Worm (Caenorhabditis elegans): ENCODE results near the gene R04A9.3.

ce11 chrX:348141-348540 lies 32.3 kb downstream of the R04A9.3 start:
- TF ChIP-seq F10E7.11 (tag; optimal IDR thresholded peaks at IDR 0.05) (no peak), lin-35 (GFP tag; optimal IDR thresholded peaks at IDR 0.05) (no peak), F22D6.2 (tag; optimal IDR thresholded peaks at IDR 0.05) (no peak), ZK185.1 (tag; optimal IDR thresholded peaks at IDR 0.05; ENCODE audit: poor library complexity, severe bottlenecking) (no peak), lir-1 (GFP tag; conservative IDR thresholded peaks at IDR 0.05) (no peak), F37B4.10 (GFP tag; IDR thresholded peaks at IDR 0.05) (no peak), unc-62 (GFP tag; optimal IDR thresholded peaks at IDR 0.05) (no peak), rcor-1 (GFP tag; IDR thresholded peaks at IDR 0.05) (no peak), snpc-4 (GFP tag; optimal IDR thresholded peaks at IDR 0.05) (no peak), snpc-4 (tag; optimal IDR thresholded peaks at IDR 0.05) (no peak), B0336.3 (GFP tag; IDR thresholded peaks at IDR 0.05) (no peak), zfh-2 (GFP tag; conservative IDR thresholded peaks at IDR 0.05) (no peak), F33H1.4 (GFP tag; IDR thresholded peaks at IDR 0.05) (no peak), attf-6 (GFP tag; IDR thresholded peaks at IDR 0.05) (no peak), ceh-58 (GFP tag; IDR thresholded peaks at IDR 0.05) (no peak)
